Fruit fly (Drosophila melanogaster) whole organism: Measurements from ENCODE around the gene CG14961.

ENCODE experiments used
- CG8478 ChIP-seq: fragments of >200 bp; optimal IDR thresholded peaks from 2 replicates; lab custom pipeline; 2018; ENCODE audit warnings: inconsistent platforms
- Dll ChIP-seq: fragments of >200 bp; optimal IDR thresholded peaks from 2 replicates; lab custom pipeline; 2017
- EcR ChIP-seq, 2 experiments: fragments of >200 bp; optimal IDR thresholded peaks; 2 replicates each; lab custom pipeline; 2017; ENCODE audit warnings: missing biosample characterization in 2 of 2, missing genetic modification characterization in 2 of 2, missing genetic modification reagents in 2 of 2
- pan ChIP-seq: fragments of >200 bp; optimal IDR thresholded peaks from 2 replicates; lab custom pipeline; 2017
- psq ChIP-seq: fragments of >200 bp; optimal IDR thresholded peaks from 2 replicates; lab custom pipeline; 2017
- usp ChIP-seq: fragments of >200 bp; optimal IDR thresholded peaks from 2 replicates; lab custom pipeline; 2017; ENCODE audit warnings: missing biosample characterization, missing genetic modification characterization, mixed read lengths

Gene CG14961

DNA sequence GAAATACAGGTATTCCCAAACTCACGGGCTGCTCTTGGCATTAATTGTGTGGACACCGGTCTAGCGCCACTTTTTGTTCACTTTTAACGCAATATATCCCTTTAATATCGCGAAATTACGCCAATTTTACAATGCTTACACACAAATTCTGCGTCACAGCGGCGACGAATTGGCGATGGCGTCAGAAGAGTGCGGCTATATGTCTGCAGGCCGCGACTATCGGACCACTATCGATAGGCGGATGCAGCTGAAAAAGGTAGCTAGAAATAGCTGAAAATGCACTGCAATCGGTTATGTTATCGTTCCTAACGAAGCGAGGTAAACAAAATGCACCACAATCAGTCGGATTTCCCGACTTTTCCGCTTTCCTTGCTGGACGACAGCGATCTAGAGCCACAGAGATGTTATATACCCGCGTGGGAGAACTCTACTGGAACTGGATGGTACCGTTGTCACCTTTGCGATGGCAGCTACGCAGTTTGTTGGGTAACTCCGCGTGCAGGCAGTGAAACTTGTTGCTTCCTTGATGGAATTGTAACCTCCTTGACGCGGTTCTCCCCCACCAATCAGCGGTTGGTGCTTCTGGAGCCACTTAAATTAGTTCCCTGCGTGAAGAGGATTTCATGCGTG is 44.2 kb downstream of the CG14961 start, which contains the start of the genes Ythdc1 and CG12010:
Gene Ythdc1 (minus strand): TSS at position 177 of the 630 bp plus-strand sequence.
Gene CG12010 (plus strand): TSS at position 289 of the 630 bp plus-strand sequence.
- no peak for TF ChIP-seq psq
- TF ChIP-seq EcR (GFP tag; optimal IDR thresholded peaks at IDR 0.05; lab: Kevin White, UChicago), result no peak
- peak; percentile 36 for TF ChIP-seq CG8478
- TF ChIP-seq Dll (lab: Kevin White, UChicago), result no peak

- TF ChIP-seq CG8478 (no peak), psq (no peak), Dll (lab: Kevin White, UChicago) (no peak), usp (GFP tag; lab: Kevin White, UChicago) (no peak), pan (lab: Kevin White, UChicago) (no peak), EcR (GFP tag; optimal IDR thresholded peaks at IDR 0.05; lab: Kevin White, UChicago) (no peak)
Measured at dm6 chr3L:3376551-3376950, 46.7 kb downstream of the CG14961 start, which contains the start of gene CG12012. Gene CG12012 (plus strand): TSS chr3L:3376757.

dm6 chr3L:3377247-3377964 is 47.5 kb downstream of the CG14961 start:
- TF ChIP-seq EcR (GFP tag; optimal IDR thresholded peaks at IDR 0.05; lab: Kevin White, UChicago), result no peak
- no peak for TF ChIP-seq pan (lab: Kevin White, UChicago)
- TF ChIP-seq usp (GFP tag; lab: Kevin White, UChicago), result no peak
- no peak for TF ChIP-seq psq
- no peak for TF ChIP-seq CG8478
- no peak for TF ChIP-seq Dll (lab: Kevin White, UChicago)

DNA sequence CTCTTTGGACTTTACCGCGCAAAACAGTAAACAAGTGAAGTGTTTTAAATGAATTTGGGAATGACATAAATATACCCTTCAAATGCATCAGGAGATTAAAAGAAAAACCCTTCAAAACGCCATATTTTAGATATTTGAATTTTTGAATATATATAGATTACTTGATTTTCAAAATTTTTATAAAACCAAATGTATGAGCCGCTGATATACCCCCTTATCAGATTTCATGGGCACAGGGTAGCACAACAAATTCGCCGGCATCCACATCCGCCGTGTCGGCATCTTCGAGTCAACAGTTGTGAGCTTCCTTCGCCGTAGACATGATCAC is 48.1 kb downstream of the CG14961 start, which contains the start of gene Ids:
Gene Ids (plus strand): TSS at position 304 of the 328 bp plus-strand sequence.
- TF ChIP-seq EcR (GFP tag; optimal IDR thresholded peaks at IDR 0.05; lab: Kevin White, UChicago), result no peak
- TF ChIP-seq pan (lab: Kevin White, UChicago), result peak; percentile 84

- no peak for TF ChIP-seq CG8478
- no peak for TF ChIP-seq pan (lab: Kevin White, UChicago)
- no peak for TF ChIP-seq Dll (lab: Kevin White, UChicago)
- no peak for TF ChIP-seq usp (GFP tag; lab: Kevin White, UChicago)
- no peak for TF ChIP-seq EcR (GFP tag; optimal IDR thresholded peaks at IDR 0.05; lab: Kevin White, UChicago)
Measured at dm6 chr3L:3380225-3381043, 50.6 kb downstream of the CG14961 start.

- TF ChIP-seq usp (GFP tag; lab: Kevin White, UChicago) (no peak), EcR (GFP tag; optimal IDR thresholded peaks at IDR 0.05; lab: Kevin White, UChicago) (no peak), psq (no peak), CG8478 (no peak), Dll (lab: Kevin White, UChicago) (no peak), pan (lab: Kevin White, UChicago) (no peak)
Measured at dm6 chr3L:3381869-3382488, 52.1 kb downstream of the CG14961 start.

- TF ChIP-seq CG8478 (no peak), psq (no peak)
Measured at dm6 chr3L:3382489-3382879, 52.6 kb downstream of the CG14961 start.
